Fruit fly (Drosophila melanogaster): ENCODE results near the gene Pits.

Pits gene

dm6 chrX:12595610-12596336 lies 12.8 kb upstream of the Pits start, which contains the start of the genes CG1824 and Sec16:
CG1824 (minus strand) TSS chrX:12595624.
Sec16 (plus strand) TSS chrX:12596047.
- TF ChIP-seq spab (GFP tag; optimal IDR thresholded peaks at IDR 0.05), result no peak
- peak; percentile 32; the same call in 1 of the 3 replicates for TF ChIP-seq eg (GFP tag; IDR thresholded peaks at IDR 0.05)
- peak; percentile 52 for TF ChIP-seq acj6 (GFP tag; optimal IDR thresholded peaks at IDR 0.05)
- peak; percentile 70 for TF ChIP-seq CG10631 (GFP tag; optimal IDR thresholded peaks at IDR 0.05)
- TF ChIP-seq CG15336 (GFP tag; IDR thresholded peaks at IDR 0.05), result no peak
- TF ChIP-seq CG6792 (GFP tag; optimal IDR thresholded peaks at IDR 0.05), result no peak
- TF ChIP-seq net (GFP tag; optimal IDR thresholded peaks at IDR 0.05), result peak; percentile 7
- no peak for TF ChIP-seq CG8319 (GFP tag; optimal IDR thresholded peaks at IDR 0.05)
- peak; percentile 43 for TF ChIP-seq vri (GFP tag; optimal IDR thresholded peaks at IDR 0.05)
- TF ChIP-seq svp (GFP tag), result peak; percentile 41
- TF ChIP-seq fd85E (GFP tag; optimal IDR thresholded peaks at IDR 0.05), result no peak
- TF ChIP-seq Eip78C (GFP tag), result peak; percentile 48
- no peak for TF ChIP-seq CG6854 (GFP tag; optimal IDR thresholded peaks at IDR 0.05)
- peak; percentile 7 for TF ChIP-seq CG7368 (GFP tag; optimal IDR thresholded peaks at IDR 0.05)
- TF ChIP-seq CG11762 (GFP tag; optimal IDR thresholded peaks at IDR 0.05; ENCODE audit: insufficient read depth), result no peak
- no peak for TF ChIP-seq Eip75B (GFP tag; optimal IDR thresholded peaks at IDR 0.05)
- peak; percentile 18 for TF ChIP-seq CG11902 (GFP tag; optimal IDR thresholded peaks at IDR 0.05)
- TF ChIP-seq lz (GFP tag; optimal IDR thresholded peaks at IDR 0.05), result peak; percentile 26
- no peak for TF ChIP-seq Lpt (GFP tag; optimal IDR thresholded peaks at IDR 0.05)
- peak; percentile 2 for TF ChIP-seq fd59A (GFP tag; optimal IDR thresholded peaks at IDR 0.05)
- peak; percentile 41 for TF ChIP-seq esn (GFP tag; optimal IDR thresholded peaks at IDR 0.05)
- TF ChIP-seq dac (GFP tag; optimal IDR thresholded peaks at IDR 0.05), result no peak
- peak; percentile 1 for TF ChIP-seq fkh (GFP tag; optimal IDR thresholded peaks at IDR 0.05)
- peak; percentile 8 for TF ChIP-seq Ets96B (tag; optimal IDR thresholded peaks at IDR 0.05)
- no peak for TF ChIP-seq CG8119 (GFP tag; IDR thresholded peaks at IDR 0.05)
- TF ChIP-seq Eip93F (GFP tag; optimal IDR thresholded peaks at IDR 0.05), result no peak
- TF ChIP-seq Hr39 (GFP tag; optimal IDR thresholded peaks at IDR 0.05), result peak; percentile 36
- TF ChIP-seq Hr4 (GFP tag; optimal IDR thresholded peaks at IDR 0.05), result no peak
- TF ChIP-seq OdsH (GFP tag; optimal IDR thresholded peaks at IDR 0.05), result peak; percentile 50
- no peak for TF ChIP-seq CG11294 (GFP tag; IDR thresholded peaks at IDR 0.05)
- TF ChIP-seq topi (GFP tag; optimal IDR thresholded peaks at IDR 0.05), result no peak
- no peak for TF ChIP-seq CG1621 (tag; optimal IDR thresholded peaks at IDR 0.05)
- TF ChIP-seq achi (GFP tag; optimal IDR thresholded peaks at IDR 0.05), result peak; percentile 49
- no peak for TF ChIP-seq CG9139 (GFP tag; optimal IDR thresholded peaks at IDR 0.05)
- TF ChIP-seq Blimp-1 (GFP tag; optimal IDR thresholded peaks at IDR 0.05), result no peak
- no peak for TF ChIP-seq CG8632 (GFP tag; optimal IDR thresholded peaks at IDR 0.05)
- TF ChIP-seq Ets21C (GFP tag; optimal IDR thresholded peaks at IDR 0.05), result no peak
- TF ChIP-seq CG6276 (GFP tag; optimal IDR thresholded peaks at IDR 0.05), result no peak
- TF ChIP-seq Gug (GFP tag; IDR thresholded peaks at IDR 0.05), result no peak
- peak; percentile 5 for TF ChIP-seq Smox (GFP tag; optimal IDR thresholded peaks at IDR 0.05)
- peak; percentile 41 for TF ChIP-seq CG31627 (GFP tag; optimal IDR thresholded peaks at IDR 0.05)
- peak; percentile 36 for TF ChIP-seq Sox15 (GFP tag; optimal IDR thresholded peaks at IDR 0.05)
- TF ChIP-seq dsx (GFP tag; optimal IDR thresholded peaks at IDR 0.05; ENCODE audit: poor library complexity, severe bottlenecking), result no peak
- TF ChIP-seq CG3919 (GFP tag; optimal IDR thresholded peaks at IDR 0.05), result peak; percentile 2
- TF ChIP-seq cyc (GFP tag; optimal IDR thresholded peaks at IDR 0.05), result peak; percentile 25
- TF ChIP-seq CG10669 (GFP tag; optimal IDR thresholded peaks at IDR 0.05), result peak; percentile 1
- TF ChIP-seq CG34406 (GFP tag; optimal IDR thresholded peaks at IDR 0.05), result peak; percentile 15
- TF ChIP-seq Met (GFP tag; optimal IDR thresholded peaks at IDR 0.05), result peak; percentile 1
- TF ChIP-seq salr (GFP tag; optimal IDR thresholded peaks at IDR 0.05), result peak in 1 of 2 experiments; percentile 45
- TF ChIP-seq ss (GFP tag; optimal IDR thresholded peaks at IDR 0.05), result peak in 1 of 2 experiments; percentile 1
- peak; percentile 54 for TF ChIP-seq CG3032 (tag; optimal IDR thresholded peaks at IDR 0.05)

Data from whole organism, prepupa.